Fruit fly (Drosophila melanogaster) whole organism, prepupa: ENCODE data around the gene Osi7.

Experiments used
- CG10669 ChIP-seq: fragments of 200-800 bp; sonication (Bioruptor generic); optimal IDR thresholded peaks from 3 replicates; lab custom pipeline; 2018; ENCODE audit warnings: missing biosample characterization, mild to moderate bottlenecking, missing genetic modification characterization, moderate library complexity
- CG15336 ChIP-seq: fragments of 200-800 bp; sonication (Bioruptor generic); IDR thresholded peaks from 2 replicates; pipeline ENCODE4 v1.3.6; 2022; ENCODE audit warnings: missing biosample characterization, missing genetic modification characterization
- CG1621 ChIP-seq: fragments of 200-800 bp; sonication (Bioruptor generic); optimal IDR thresholded peaks from 3 replicates; lab custom pipeline; 2018; ENCODE audit warnings: missing biosample characterization, mild to moderate bottlenecking, missing genetic modification characterization
- CG3032 ChIP-seq: fragments of 200-800 bp; optimal IDR thresholded peaks from 2 replicates; lab custom pipeline; 2019; ENCODE audit warnings: missing biosample characterization, mild to moderate bottlenecking, missing genetic modification characterization, moderate library complexity
- CG31627 ChIP-seq: fragments of 200-800 bp; sonication (Bioruptor generic); optimal IDR thresholded peaks from 3 replicates; lab custom pipeline; 2016; ENCODE audit warnings: missing biosample characterization, missing genetic modification characterization
- CG32006 ChIP-seq: fragments of 200-800 bp; sonication (Bioruptor generic); optimal IDR thresholded peaks from 3 replicates; lab custom pipeline; 2017; ENCODE audit warnings: missing biosample characterization, mild to moderate bottlenecking, missing genetic modification characterization
- CG4318 ChIP-seq: fragments of 200-800 bp; sonication (Bioruptor generic); optimal IDR thresholded peaks from 3 replicates; lab custom pipeline; 2017; ENCODE audit warnings: missing biosample characterization, mild to moderate bottlenecking, missing genetic modification characterization
- CG6276 ChIP-seq: fragments of 200-800 bp; sonication (Bioruptor generic); optimal IDR thresholded peaks from 2 replicates; lab custom pipeline; 2017; ENCODE audit warnings: missing biosample characterization, mild to moderate bottlenecking, missing genetic modification characterization
- CG8119 ChIP-seq: fragments of 200-800 bp; sonication (Bioruptor generic); IDR thresholded peaks from 3 replicates; pipeline ENCODE4 v1.3.6; 2022; ENCODE audit warnings: missing biosample characterization, missing genetic modification characterization
- CG8319 ChIP-seq: fragments of 200-800 bp; sonication (Bioruptor generic); optimal IDR thresholded peaks from 3 replicates; lab custom pipeline; 2016; ENCODE audit warnings: missing biosample characterization, missing genetic modification characterization
- Eip75B ChIP-seq: fragments of 200-800 bp; sonication (Bioruptor generic); optimal IDR thresholded peaks from 3 replicates; lab custom pipeline; 2016; ENCODE audit warnings: missing biosample characterization, missing genetic modification characterization
- Eip78C ChIP-seq: fragments of 200-800 bp; sonication (Bioruptor generic); peaks from one replicate; lab custom pipeline; 2016; ENCODE audit warnings: missing biosample characterization, missing genetic modification characterization
- Hr4 ChIP-seq: fragments of 200-800 bp; sonication (Bioruptor generic); optimal IDR thresholded peaks from 3 replicates; lab custom pipeline; 2016; ENCODE audit warnings: missing biosample characterization, missing genetic modification characterization
- dac ChIP-seq: fragments of 200-800 bp; sonication (Bioruptor generic); optimal IDR thresholded peaks from 2 replicates; lab custom pipeline; 2017; ENCODE audit warnings: missing biosample characterization, mild to moderate bottlenecking, missing genetic modification characterization
- esn ChIP-seq: fragments of 200-800 bp; sonication (Bioruptor generic); optimal IDR thresholded peaks from 2 replicates; lab custom pipeline; 2016; ENCODE audit warnings: missing biosample characterization, mild to moderate bottlenecking, missing genetic modification characterization, moderate library complexity
- net ChIP-seq: fragments of 200-800 bp; sonication (Bioruptor generic); optimal IDR thresholded peaks from 3 replicates; lab custom pipeline; 2016; ENCODE audit warnings: missing biosample characterization, missing genetic modification characterization
- pdm3 ChIP-seq: fragments of 200-800 bp; sonication (Bioruptor generic); optimal IDR thresholded peaks from 3 replicates; lab custom pipeline; 2016; ENCODE audit warnings: missing biosample characterization, missing genetic modification characterization
- ss ChIP-seq, 2 experiments: fragments of 200-800 bp; sonication (Bioruptor generic); optimal IDR thresholded peaks; 2 replicates in 1 of 2; 3 replicates in 1 of 2; lab custom pipeline; 2017 to 2018; ENCODE audit warnings: mild to moderate bottlenecking in 2 of 2, missing biosample characterization in 2 of 2, missing genetic modification characterization in 2 of 2, moderate library complexity in 1 of 2
- topi ChIP-seq: fragments of 200-800 bp; sonication (Bioruptor generic); optimal IDR thresholded peaks from 3 replicates; lab custom pipeline; 2016; ENCODE audit warnings: missing biosample characterization, missing genetic modification characterization

Gene Osi7

dm6 chr3R:6291437-6291836, 42.6 kb downstream of the Osi7 start, which contains the start of gene Osi13:
Gene Osi13 (plus strand): TSS chr3R:6291737.
- TF ChIP-seq CG32006 (GFP tag; lab: Kevin White, UChicago) (peak; percentile 3), ss (GFP tag; optimal IDR thresholded peaks at IDR 0.05; lab: Kevin White, UChicago) (no peak)

- TF ChIP-seq topi (GFP tag; lab: Kevin White, UChicago) = no peak
- no peak for TF ChIP-seq Eip78C
Measured at dm6 chr3R:6294046-6294445, 45.3 kb downstream of the Osi7 start.

- TF ChIP-seq topi (GFP tag; lab: Kevin White, UChicago) (no peak), CG3032 (no peak), Hr4 (GFP tag; lab: Kevin White, UChicago) (no peak), CG1621 (tag; lab: Kevin White, UChicago) (no peak), Eip75B (GFP tag; lab: Kevin White, UChicago) (no peak), CG15336 (GFP tag; lab: Robert Waterston, UW) (no peak), pdm3 (GFP tag; lab: Kevin White, UChicago) (no peak), CG4318 (GFP tag; lab: Kevin White, UChicago) (no peak), dac (no peak)
Measured at dm6 chr3R:6297164-6297563, 48.4 kb downstream of the Osi7 start.

dm6 chr3R:6298828-6299227, 50.0 kb downstream of the Osi7 start, which contains the start of gene Osi14:
Gene Osi14 (plus strand): TSS chr3R:6299128.
- no peak for TF ChIP-seq CG31627 (GFP tag; lab: Kevin White, UChicago)
- no peak for TF ChIP-seq CG15336 (GFP tag; lab: Robert Waterston, UW)
- TF ChIP-seq CG8119 = no peak
- no peak for TF ChIP-seq CG10669 (GFP tag; lab: Kevin White, UChicago)
- no peak for TF ChIP-seq net (GFP tag; lab: Kevin White, UChicago)
- TF ChIP-seq CG3032 = no peak
- no peak for TF ChIP-seq Eip75B (GFP tag; lab: Kevin White, UChicago)
- no peak for TF ChIP-seq esn (GFP tag; lab: Kevin White, UChicago)
- TF ChIP-seq CG6276 (GFP tag; lab: Kevin White, UChicago) = no peak
- no peak for TF ChIP-seq CG1621 (tag; lab: Kevin White, UChicago)
- TF ChIP-seq CG8319 (GFP tag; lab: Kevin White, UChicago) = no peak
